Fruit fly (Drosophila melanogaster): Measurements from ENCODE around the gene CG33645.

The CG33645 gene

dm6 chr2L:13535678-13536077 is 3.1 kb downstream of the CG33645 start, which contains the start of gene CG15638:
TSS of gene CG15638 (minus strand) at chr2L:13535778.
- TF ChIP-seq mld (GFP tag; IDR thresholded peaks at IDR 0.05; ENCODE audit: partially characterized antibody) (no peak), ase (GFP tag; IDR thresholded peaks at IDR 0.05) (no peak), cas (GFP tag; IDR thresholded peaks at IDR 0.05) (no peak), pnt (GFP tag; optimal IDR thresholded peaks at IDR 0.05) (no peak), CG8281 (tag; optimal IDR thresholded peaks at IDR 0.05) (no peak), HmgZ (tag; optimal IDR thresholded peaks at IDR 0.05) (no peak), chm (GFP tag; IDR thresholded peaks at IDR 0.05) (no peak), Dip2 (GFP tag; IDR thresholded peaks at IDR 0.05) (no peak), dati (GFP tag; IDR thresholded peaks at IDR 0.05) (no peak), da (GFP tag; optimal IDR thresholded peaks at IDR 0.05) (no peak), CG18476 (GFP tag; optimal IDR thresholded peaks at IDR 0.05) (no peak), CG18262 (tag; optimal IDR thresholded peaks at IDR 0.05) (no peak), CG10462 (GFP tag; optimal IDR thresholded peaks at IDR 0.05) (no peak), Lhr (GFP tag; optimal IDR thresholded peaks at IDR 0.05) (no peak), gce (GFP tag; IDR thresholded peaks at IDR 0.05) (no peak), CG7839 (tag; optimal IDR thresholded peaks at IDR 0.05) (no peak)

DNA sequence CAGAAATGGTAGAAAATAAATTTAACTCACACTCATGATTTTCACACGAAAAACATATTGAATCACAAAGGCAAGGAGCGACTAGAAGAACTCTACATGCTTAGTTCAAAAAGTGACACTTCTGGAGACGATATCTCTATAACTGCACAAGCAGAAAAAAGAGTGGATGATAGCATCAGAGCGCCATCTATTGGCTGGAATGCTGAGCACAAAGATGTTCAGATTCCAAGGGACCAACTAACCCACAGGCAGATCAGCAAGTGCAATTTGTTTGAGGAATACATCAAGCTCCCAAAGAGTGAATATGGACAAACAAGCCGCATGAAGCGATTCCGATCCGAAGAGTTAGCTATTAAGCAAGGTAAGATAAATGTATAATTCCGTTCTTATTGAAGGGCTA is 8.1 kb downstream of the CG33645 start, which contains the start of gene CG16852:
Gene CG16852, plus strand, starts transcription at position 48 of the 400 bp plus-strand sequence.
- TF ChIP-seq CTCF (GFP tag; optimal IDR thresholded peaks at IDR 0.05) = peak; percentile 79
- TF ChIP-seq CG10979 (tag; optimal IDR thresholded peaks at IDR 0.05) = peak; percentile 56
- no peak for TF ChIP-seq CG5180 (GFP tag; optimal IDR thresholded peaks at IDR 0.05)
- TF ChIP-seq NfI (GFP tag; optimal IDR thresholded peaks at IDR 0.05) = no peak
- no peak for TF ChIP-seq chinmo (GFP tag; IDR thresholded peaks at IDR 0.05; ENCODE audit: partially characterized antibody)
- TF ChIP-seq CG11723 (GFP tag; optimal IDR thresholded peaks at IDR 0.05) = no peak
- no peak for TF ChIP-seq CG10431 (GFP tag; optimal IDR thresholded peaks at IDR 0.05)

dm6 chr2L:13541968-13542367 is 9.3 kb downstream of the CG33645 start, which contains the start of gene CG16853:
TSS of gene CG16853 (plus strand) at chr2L:13542268.
- TF ChIP-seq CG18619 (GFP tag; optimal IDR thresholded peaks at IDR 0.05) (no peak), CG18476 (GFP tag; optimal IDR thresholded peaks at IDR 0.05) (no peak), CG13123 (GFP tag; optimal IDR thresholded peaks at IDR 0.05) (no peak), pita (GFP tag; optimal IDR thresholded peaks at IDR 0.05) (no peak), tgo (GFP tag; IDR thresholded peaks at IDR 0.05) (no peak), ash1 (GFP tag; optimal IDR thresholded peaks at IDR 0.05) (no peak), onecut (GFP tag; IDR thresholded peaks at IDR 0.05) (no peak)

DNA sequence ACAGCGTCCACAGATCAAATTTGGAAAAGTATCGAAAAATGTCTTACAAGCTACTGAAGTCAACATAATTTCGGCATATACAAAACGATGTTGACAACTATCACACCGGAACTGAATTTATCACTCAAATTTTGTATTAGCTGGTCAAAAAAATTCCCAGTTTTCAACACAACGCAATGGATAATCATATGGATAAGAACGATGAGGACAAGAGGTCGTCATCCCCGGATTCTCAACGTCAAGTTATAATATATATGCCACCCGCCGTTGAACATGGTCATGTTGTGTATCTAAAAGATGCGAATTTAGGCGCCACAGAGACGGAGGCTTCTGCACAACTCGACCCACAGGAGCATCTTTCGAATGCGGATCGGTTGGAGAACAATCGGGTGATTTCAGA is 9.9 kb downstream of the CG33645 start, which contains the start of gene CG9263:
Gene CG9263, minus strand, starts transcription at position 101 of the 400 bp plus-strand sequence.
- peak; percentile 50 for TF ChIP-seq sens (GFP tag)
- TF ChIP-seq Ada2b (GFP tag; IDR thresholded peaks at IDR 0.05) = no peak

dm6 chr2L:13545678-13546077 is 13.1 kb downstream of the CG33645 start:
- TF ChIP-seq bsh (GFP tag; optimal IDR thresholded peaks at IDR 0.05) = peak in 1 of 2 experiments; percentile 95
- peak; percentile 82 for TF ChIP-seq sqz (GFP tag; optimal IDR thresholded peaks at IDR 0.05)
- TF ChIP-seq row (GFP tag; IDR thresholded peaks at IDR 0.05) = no peak
- TF ChIP-seq CG13894 (tag; optimal IDR thresholded peaks at IDR 0.05) = peak; percentile 92
- TF ChIP-seq vvl (GFP tag; IDR thresholded peaks at IDR 0.05) = 0 out of 2 replicates have a peak, but pooled peaks have one; percentile 16
- TF ChIP-seq trh (GFP tag; optimal IDR thresholded peaks at IDR 0.05) = no peak
- TF ChIP-seq CG2199 (GFP tag; IDR thresholded peaks at IDR 0.05) = peak; percentile 89; the same call in 2 of the 3 replicates
- TF ChIP-seq sens (GFP tag) = peak; percentile 69
- no peak for TF ChIP-seq E2f2 (GFP tag; IDR thresholded peaks at IDR 0.05)
- no peak for TF ChIP-seq CG9727 (GFP tag; optimal IDR thresholded peaks at IDR 0.05)
- no peak for TF ChIP-seq aop (GFP tag; IDR thresholded peaks at IDR 0.05)
- TF ChIP-seq pho (GFP tag; optimal IDR thresholded peaks at IDR 0.05) = no peak
- TF ChIP-seq Drgx (GFP tag; IDR thresholded peaks at IDR 0.05) = peak; percentile 59
- no peak for TF ChIP-seq CG14860 (GFP tag; IDR thresholded peaks at IDR 0.05; ENCODE audit: partially characterized antibody)
- no peak for TF ChIP-seq Scr (GFP tag; IDR thresholded peaks at IDR 0.05; ENCODE audit: partially characterized antibody)
- TF ChIP-seq nom (GFP tag; optimal IDR thresholded peaks at IDR 0.05) = peak; percentile 98
- no peak for TF ChIP-seq Dbx (GFP tag; IDR thresholded peaks at IDR 0.05)
